Worm (Caenorhabditis elegans): ENCODE results near the gene C55A6.3.
"Not testable (repeated sequence)": the region's sequence is repeated elsewhere in the genome, so short reads cannot be mapped to it uniquely, and the experiment has no call there.

ce11 chrV:11475638-11476037 lies 37.7 kb downstream of the C55A6.3 start, which contains the start of gene T11F9.7:
- not testable (repeated sequence) for TF ChIP-seq ZK546.5 (tag; optimal IDR thresholded peaks at IDR 0.05); ztf-11 (tag; optimal IDR thresholded peaks at IDR 0.05); ztf-4 (tag; optimal IDR thresholded peaks at IDR 0.05); lsy-2 (tag; optimal IDR thresholded peaks at IDR 0.05); unc-62 (GFP tag; optimal IDR thresholded peaks at IDR 0.05); ama-1 (optimal IDR thresholded peaks at IDR 0.05); fos-1 (tag; optimal IDR thresholded peaks at IDR 0.05); egl-27 (tag; optimal IDR thresholded peaks at IDR 0.05)
